Worm (Caenorhabditis elegans) whole organism, young adult: ENCODE measurements around the gene C49C3.4.

ENCODE experiments used
- B0261.1 ChIP-seq: sonication (generic microtip); optimal IDR thresholded peaks from 2 replicates; lab custom pipeline; 2016; ENCODE audit warnings: mild to moderate bottlenecking, missing genetic modification characterization, moderate library complexity, missing compliant biosample characterization
- B0336.3 ChIP-seq: fragments of 200-800 bp; sonication (Bioruptor generic); IDR thresholded peaks from 2 replicates; pipeline ENCODE4 v1.3.6; 2022; ENCODE audit warnings: missing genetic modification characterization, missing compliant biosample characterization
- C06A6.2 ChIP-seq: fragments of 200-800 bp; sonication (Bioruptor generic); conservative IDR thresholded peaks from 2 replicates; pipeline ENCODE4 v1.3.6; 2022; ENCODE audit warnings: missing genetic modification characterization, missing compliant biosample characterization
- F10E7.11 ChIP-seq: sonication (generic microtip); optimal IDR thresholded peaks from 2 replicates; lab custom pipeline; 2017; ENCODE audit warnings: mild to moderate bottlenecking, missing genetic modification characterization, moderate library complexity, missing compliant biosample characterization
- F22D6.2 ChIP-seq: sonication (generic microtip); optimal IDR thresholded peaks from 2 replicates; lab custom pipeline; 2016; ENCODE audit warnings: mild to moderate bottlenecking, missing genetic modification characterization, missing compliant biosample characterization
- F23B12.7 ChIP-seq: sonication (generic microtip); optimal IDR thresholded peaks from 2 replicates; lab custom pipeline; 2017; ENCODE audit warnings: missing genetic modification characterization, mild to moderate bottlenecking, missing compliant biosample characterization, antibody characterized with exemption, moderate library complexity; ENCODE audit not compliant: insufficient read depth
- F37B4.10 ChIP-seq: fragments of 200-800 bp; sonication (Bioruptor generic); IDR thresholded peaks from 2 replicates; pipeline ENCODE4 v1.3.6; 2022; ENCODE audit warnings: missing genetic modification characterization, missing compliant biosample characterization
- F39B2.1 ChIP-seq: fragments of 200-800 bp; sonication (Bioruptor generic); IDR thresholded peaks from 2 replicates; pipeline ENCODE4 v1.3.6; 2022; ENCODE audit warnings: missing genetic modification reagents, missing genetic modification characterization, missing compliant biosample characterization
- F49E8.2 ChIP-seq: sonication (generic microtip); optimal IDR thresholded peaks from 3 replicates; lab custom pipeline; 2017; ENCODE audit warnings: missing genetic modification characterization, mild to moderate bottlenecking, missing compliant biosample characterization, antibody characterized with exemption, moderate library complexity; ENCODE audit not compliant: insufficient read depth
- T07F8.4 ChIP-seq: sonication (generic microtip); optimal IDR thresholded peaks from 2 replicates; lab custom pipeline; 2016; ENCODE audit warnings: mild to moderate bottlenecking, missing genetic modification characterization, moderate library complexity, missing compliant biosample characterization
- Y79H2A.3 ChIP-seq: fragments of 200-800 bp; sonication (Bioruptor generic); conservative IDR thresholded peaks from 2 replicates; pipeline ENCODE4 v1.3.6; 2022; ENCODE audit warnings: missing genetic modification reagents, missing genetic modification characterization, missing compliant biosample characterization
- akir-1 ChIP-seq: fragments of 200-800 bp; sonication (Bioruptor generic); optimal IDR thresholded peaks from 2 replicates; lab custom pipeline; 2018; ENCODE audit warnings: mild to moderate bottlenecking, missing genetic modification characterization, moderate library complexity, missing compliant biosample characterization
- attf-3 ChIP-seq: fragments of 200-800 bp; sonication (Bioruptor generic); conservative IDR thresholded peaks from 2 replicates; pipeline ENCODE4 v1.3.6; 2022; ENCODE audit warnings: missing genetic modification reagents, missing genetic modification characterization, missing compliant biosample characterization
- cebp-1 ChIP-seq, 2 experiments: fragments of 200-800 bp in 1 of 2; sonication (Bioruptor generic) in 1 of 2; sonication (generic microtip) in 1 of 2; IDR thresholded peaks in 1 of 2; optimal IDR thresholded peaks in 1 of 2; 2 replicates each; pipeline versions ENCODE4 v1.3.6 to Lab custom; 2017 to 2022; ENCODE audit warnings: missing compliant biosample characterization in 2 of 2, missing genetic modification characterization in 2 of 2, mild to moderate bottlenecking in 1 of 2, missing genetic modification reagents in 1 of 2, moderate library complexity in 1 of 2
- cebp-2 ChIP-seq: fragments of 200-800 bp; sonication (Bioruptor generic); IDR thresholded peaks from 2 replicates; pipeline ENCODE4 v1.3.6; 2022; ENCODE audit warnings: missing genetic modification characterization, missing compliant biosample characterization
- ceh-79 ChIP-seq: sonication (generic microtip); optimal IDR thresholded peaks from 2 replicates; lab custom pipeline; 2017; ENCODE audit warnings: mild to moderate bottlenecking, missing genetic modification characterization, missing compliant biosample characterization
- die-1 ChIP-seq: sonication (generic microtip); optimal IDR thresholded peaks from 2 replicates; lab custom pipeline; 2016; ENCODE audit warnings: missing genotype, mild to moderate bottlenecking, missing genetic modification characterization, missing compliant biosample characterization
- dpff-1 ChIP-seq: sonication (generic microtip); optimal IDR thresholded peaks from 2 replicates; lab custom pipeline; 2017; ENCODE audit warnings: mild to moderate bottlenecking, missing genetic modification characterization, missing compliant biosample characterization
- dpl-1 ChIP-seq: fragments of 150-350 bp; optimal IDR thresholded peaks from 2 replicates; lab custom pipeline; 2014; ENCODE audit warnings: missing biosample characterization, missing genetic modification reagents, missing genetic modification characterization
- egl-18 ChIP-seq: fragments of 200-800 bp; sonication (Bioruptor generic); IDR thresholded peaks from 2 replicates; pipeline ENCODE4 v1.3.6; 2022; ENCODE audit warnings: missing genetic modification reagents, missing genetic modification characterization, missing compliant biosample characterization
- egl-44 ChIP-seq: fragments of 200-800 bp; sonication (Bioruptor generic); IDR thresholded peaks from 2 replicates; pipeline ENCODE4 v1.3.6; 2022; ENCODE audit warnings: missing genetic modification reagents, missing genetic modification characterization, missing compliant biosample characterization
- egrh-3 ChIP-seq: fragments of 200-800 bp; sonication (Bioruptor generic); IDR thresholded peaks from 2 replicates; pipeline ENCODE4 v1.3.6; 2022; ENCODE audit warnings: missing genetic modification reagents, missing genetic modification characterization, missing compliant biosample characterization
- ekl-4 ChIP-seq: fragments of 200-800 bp; sonication (Bioruptor generic); IDR thresholded peaks from 2 replicates; pipeline ENCODE4 v1.3.6; 2022; ENCODE audit warnings: missing genetic modification reagents, missing genetic modification characterization, missing compliant biosample characterization
- him-1 ChIP-seq: sonication (generic microtip); optimal IDR thresholded peaks from 2 replicates; lab custom pipeline; 2016; ENCODE audit warnings: missing genotype, missing genetic modification reagents, missing genetic modification characterization, missing compliant biosample characterization
- hlh-26 ChIP-seq: fragments of 200-800 bp; sonication (Bioruptor generic); conservative IDR thresholded peaks from 2 replicates; pipeline ENCODE4 v1.3.6; 2022; ENCODE audit warnings: missing genetic modification reagents, missing genetic modification characterization, missing compliant biosample characterization
- hmg-1.2 ChIP-seq: fragments of 200-800 bp; sonication (Bioruptor generic); IDR thresholded peaks from 2 replicates; pipeline ENCODE4 v1.3.6; 2022; ENCODE audit warnings: missing genetic modification reagents, missing genetic modification characterization, missing compliant biosample characterization
- let-526 ChIP-seq: fragments of 200-800 bp; sonication (Bioruptor generic); IDR thresholded peaks from 2 replicates; pipeline ENCODE4 v1.3.6; 2022; ENCODE audit warnings: missing genetic modification reagents, missing genetic modification characterization, missing compliant biosample characterization
- lin-35 ChIP-seq, 3 experiments: fragments of 150-350 bp in 2 of 3; sonication (generic microtip) in 1 of 3; optimal IDR thresholded peaks; 2 replicates each; lab custom pipeline; 2014 to 2018; ENCODE audit warnings: missing biosample characterization in 3 of 3, missing genetic modification characterization in 3 of 3, missing genetic modification reagents in 3 of 3
- lin-54 ChIP-seq: fragments of 200-800 bp; sonication (Bioruptor generic); optimal IDR thresholded peaks from 2 replicates; lab custom pipeline; 2018; ENCODE audit warnings: mild to moderate bottlenecking, missing genetic modification characterization, missing compliant biosample characterization
- lsl-1 ChIP-seq: fragments of 200-800 bp; sonication (Bioruptor generic); optimal IDR thresholded peaks from 2 replicates; lab custom pipeline; 2018; ENCODE audit warnings: mild to moderate bottlenecking, missing genetic modification characterization, moderate library complexity, missing compliant biosample characterization
- nfya-1 ChIP-seq: sonication (generic microtip); optimal IDR thresholded peaks from 2 replicates; lab custom pipeline; 2017; ENCODE audit warnings: antibody characterized with exemption, missing compliant biosample characterization, missing genetic modification characterization, borderline replicate concordance; ENCODE audit not compliant: insufficient read depth
- nhr-27 ChIP-seq: fragments of 200-800 bp; sonication (Bioruptor generic); optimal IDR thresholded peaks from 2 replicates; lab custom pipeline; 2018; ENCODE audit warnings: mild to moderate bottlenecking, missing genetic modification characterization, moderate library complexity, missing compliant biosample characterization
- nhr-90 ChIP-seq: sonication (generic microtip); optimal IDR thresholded peaks from 2 replicates; lab custom pipeline; 2016; ENCODE audit warnings: missing genotype, mild to moderate bottlenecking, missing genetic modification characterization, missing compliant biosample characterization
- pbrm-1 ChIP-seq: fragments of 200-800 bp; sonication (Bioruptor generic); IDR thresholded peaks from 2 replicates; pipeline ENCODE4 v1.3.6; 2022; ENCODE audit warnings: missing genetic modification reagents, missing genetic modification characterization, missing compliant biosample characterization
- pha-4 ChIP-seq: fragments of 150-350 bp; sonication (generic microtip); optimal IDR thresholded peaks from 2 replicates; lab custom pipeline; 2014; ENCODE audit warnings: missing biosample characterization, missing genetic modification reagents, missing genetic modification characterization
- repo-1 ChIP-seq: sonication (generic microtip); optimal IDR thresholded peaks from 2 replicates; lab custom pipeline; 2017; ENCODE audit warnings: mild to moderate bottlenecking, missing genetic modification characterization, missing compliant biosample characterization
- sdz-38 ChIP-seq: sonication (generic microtip); optimal IDR thresholded peaks from 2 replicates; lab custom pipeline; 2016; ENCODE audit warnings: missing genotype, missing genetic modification characterization, missing compliant biosample characterization
- snpc-1.1 ChIP-seq: sonication (generic microtip); optimal IDR thresholded peaks from 2 replicates; lab custom pipeline; 2017; ENCODE audit warnings: missing genetic modification characterization, mild to moderate bottlenecking, missing compliant biosample characterization, antibody characterized with exemption, moderate library complexity, missing genotype, missing genetic modification reagents; ENCODE audit not compliant: insufficient read depth
- snpc-4 ChIP-seq, 5 experiments: fragments of 150-350 bp in 1 of 5; sonication (generic microtip) in 4 of 5; optimal IDR thresholded peaks; 2 replicates each; lab custom pipeline; 2014 to 2018; ENCODE audit warnings: missing genetic modification characterization in 5 of 5, missing biosample characterization in 3 of 5, antibody characterized with exemption in 2 of 5, mild to moderate bottlenecking in 2 of 5, missing compliant biosample characterization in 2 of 5, missing genotype in 2 of 5, moderate library complexity in 2 of 5, missing genetic modification reagents in 1 of 5
- xnd-1 ChIP-seq: sonication (generic microtip); optimal IDR thresholded peaks from 2 replicates; lab custom pipeline; 2016; ENCODE audit warnings: missing genotype, missing genetic modification reagents, missing genetic modification characterization, missing compliant biosample characterization
- zfh-2 ChIP-seq: fragments of 200-800 bp; sonication (Bioruptor generic); conservative IDR thresholded peaks from 2 replicates; pipeline ENCODE4 v1.3.6; 2022; ENCODE audit warnings: missing genetic modification reagents, missing genetic modification characterization, missing compliant biosample characterization
- ztf-26 ChIP-seq: sonication (generic microtip); optimal IDR thresholded peaks from 2 replicates; lab custom pipeline; 2017; ENCODE audit warnings: missing genetic modification characterization, missing compliant biosample characterization
- ztf-3 ChIP-seq: fragments of 200-800 bp; sonication (Bioruptor generic); optimal IDR thresholded peaks from 2 replicates; lab custom pipeline; 2018; ENCODE audit warnings: mild to moderate bottlenecking, missing genetic modification characterization, missing compliant biosample characterization
- ztf-6 ChIP-seq: fragments of 200-800 bp; sonication (Bioruptor generic); IDR thresholded peaks from 2 replicates; pipeline ENCODE4 v1.3.6; 2022; ENCODE audit warnings: missing genetic modification reagents, missing genetic modification characterization, missing compliant biosample characterization

Gene C49C3.4

DNA sequence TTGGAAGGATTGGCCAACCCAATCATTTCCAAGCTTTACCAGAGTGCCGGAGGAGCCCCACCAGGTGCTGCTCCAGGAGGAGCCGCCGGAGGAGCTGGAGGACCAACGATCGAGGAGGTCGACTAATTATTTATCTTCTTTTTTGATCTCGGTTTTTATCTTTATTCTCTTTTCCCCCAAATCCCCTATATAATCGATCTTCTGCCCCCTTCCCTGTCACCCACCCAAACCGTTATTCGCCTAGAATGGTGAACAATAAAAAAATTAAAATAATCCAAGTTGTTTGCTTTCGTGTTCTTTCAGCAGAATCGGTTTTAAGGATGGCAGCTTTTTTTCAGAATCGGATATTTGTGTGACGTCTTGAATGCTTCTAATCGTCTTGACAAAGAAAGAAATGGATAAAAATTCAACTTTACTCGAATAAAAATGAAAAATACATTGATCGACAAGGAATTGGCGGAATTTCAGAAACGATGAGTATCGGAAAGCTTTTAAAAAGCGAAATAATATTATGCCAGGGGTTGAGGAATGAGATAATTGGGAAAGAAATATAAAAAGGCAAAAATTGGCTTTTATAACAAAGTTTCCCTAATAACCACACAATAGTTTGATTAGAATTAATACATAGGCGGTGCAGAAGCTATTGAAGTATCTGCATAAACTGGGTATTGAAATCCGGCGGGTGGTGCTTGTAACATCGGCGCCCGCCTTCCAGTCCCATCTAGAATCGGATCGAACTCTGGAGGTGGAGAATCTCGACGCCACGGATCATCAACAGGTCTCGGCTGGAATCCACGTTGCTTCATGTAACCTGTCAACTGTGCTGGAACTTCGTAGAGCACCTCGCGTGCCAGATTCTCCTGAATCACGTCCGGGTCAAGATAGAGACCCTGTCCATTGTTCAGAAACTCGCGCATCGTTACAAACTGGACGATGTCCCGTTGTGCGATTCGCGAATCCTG is 39.3 kb upstream of the C49C3.4 start:
- TF ChIP-seq F39B2.1 (GFP tag; lab: Robert Waterston, UW) (peak; percentile 87), him-1 (tag; lab: Kevin White, UChicago) (peak; percentile 67), lin-54 (GFP tag; lab: Kevin White, UChicago) (peak; percentile 88), F22D6.2 (tag; lab: Kevin White, UChicago) (no peak), let-526 (0 out of 2 replicates have a peak, but pooled peaks have one; percentile 13), lin-35 (GFP tag; optimal IDR thresholded peaks at IDR 0.05; lab: Kevin White, UChicago) (peak in 2 of 3 experiments; percentile 69 to 70), ekl-4 (GFP tag; lab: Robert Waterston, UW) (peak; percentile 89), egl-18 (no peak), B0261.1 (tag; lab: Kevin White, UChicago) (peak; percentile 27), dpl-1 (GFP tag; lab: Kevin White, UChicago) (no peak), repo-1 (tag; lab: Kevin White, UChicago) (peak; percentile 97), nhr-90 (tag; lab: Kevin White, UChicago) (peak; percentile 35), hmg-1.2 (GFP tag; lab: Robert Waterston, UW) (peak; percentile 59), Y79H2A.3 (GFP tag; lab: Robert Waterston, UW) (no peak), dpff-1 (tag; lab: Kevin White, UChicago) (peak; percentile 67), pbrm-1 (GFP tag; lab: Robert Waterston, UW) (peak; percentile 79), cebp-2 (GFP tag; lab: Robert Waterston, UW) (no peak), F23B12.7 (tag; lab: Kevin White, UChicago) (peak; percentile 79), pha-4 (tag; lab: Kevin White, UChicago) (no peak), B0336.3 (peak; percentile 96), F10E7.11 (peak; percentile 67), C06A6.2 (peak; percentile 9; the same call in 1 of the 2 replicates), egrh-3 (GFP tag; lab: Robert Waterston, UW) (peak; percentile 88), hlh-26 (GFP tag; lab: Robert Waterston, UW) (no peak), ceh-79 (tag; lab: Kevin White, UChicago) (peak; percentile 82), ztf-26 (tag; lab: Kevin White, UChicago) (peak; percentile 59), T07F8.4 (tag; lab: Kevin White, UChicago) (peak; percentile 71), F49E8.2 (peak; percentile 98), ztf-3 (peak; percentile 71), sdz-38 (tag; lab: Kevin White, UChicago) (no peak), snpc-4 (GFP tag; optimal IDR thresholded peaks at IDR 0.05; lab: Kevin White, UChicago) (peak; percentile 69), snpc-4 (tag; optimal IDR thresholded peaks at IDR 0.05; lab: Kevin White, UChicago) (peak; percentile 69 to 93 (median 79)), nhr-27 (tag; lab: Kevin White, UChicago) (peak; percentile 73), lsl-1 (GFP tag; lab: Kevin White, UChicago) (peak; percentile 65), attf-3 (GFP tag; lab: Robert Waterston, UW) (no peak), nfya-1 (no peak), zfh-2 (GFP tag; lab: Robert Waterston, UW) (peak; percentile 96), snpc-1.1 (tag; lab: Kevin White, UChicago) (peak; percentile 72), akir-1 (no peak), egl-44 (peak; percentile 56; the same call in 1 of the 2 replicates), die-1 (peak; percentile 58), xnd-1 (tag; lab: Kevin White, UChicago) (no peak), cebp-1 (GFP tag; IDR thresholded peaks at IDR 0.05; lab: Robert Waterston, UW) (0 out of 2 replicates have a peak, but pooled peaks have one; percentile 46), cebp-1 (tag; optimal IDR thresholded peaks at IDR 0.05; lab: Kevin White, UChicago) (peak; percentile 85), F37B4.10 (no peak), ztf-6 (peak; percentile 27; the same call in 1 of the 2 replicates)
